Worm (Caenorhabditis elegans) whole organism, L4/young adult: ENCODE measurements around the gene nsy-1.

Source experiments
- W03F9.2 ChIP-seq: fragments of 150-350 bp; optimal IDR thresholded peaks from 2 replicates; lab custom pipeline; 2014; ENCODE audit warnings: missing biosample characterization, missing genetic modification characterization
- dao-5 ChIP-seq: sonication (generic microtip); optimal IDR thresholded peaks from 2 replicates; lab custom pipeline; 2016; ENCODE audit warnings: missing genotype, missing genetic modification characterization, moderate library complexity, missing compliant biosample characterization
- him-1 ChIP-seq: sonication (generic microtip); optimal IDR thresholded peaks from 2 replicates; lab custom pipeline; 2016; ENCODE audit warnings: missing genotype, missing genetic modification reagents, missing genetic modification characterization, missing compliant biosample characterization

ce11 chrII:4987257-4987656 lies 35.3 kb upstream of the nsy-1 start:
- TF ChIP-seq him-1 (tag; lab: Kevin White, UChicago) = no peak
- no peak for TF ChIP-seq dao-5 (tag; lab: Kevin White, UChicago)
- no peak for TF ChIP-seq W03F9.2 (tag; lab: Kevin White, UChicago)
